Worm (Caenorhabditis elegans) whole organism, midembryonic: ENCODE measurements around the gene Y46G5A.22.
A peak's percentile ranks its signal among the peaks of the same experiment; 100 is the strongest.

Source experiments
- T22C8.4 ChIP-seq: fragments of 200-800 bp; sonication (Bioruptor generic); IDR thresholded peaks from 2 replicates; pipeline ENCODE4 v1.3.6; 2022; ENCODE audit warnings: missing genetic modification characterization, missing compliant biosample characterization
- cog-1 ChIP-seq: sonication (generic microtip); optimal IDR thresholded peaks from 2 replicates; lab custom pipeline; 2016; ENCODE audit warnings: missing genetic modification characterization, missing compliant biosample characterization
- flt-1 ChIP-seq: fragments of 200-800 bp; sonication (Bioruptor generic); IDR thresholded peaks from 2 replicates; pipeline ENCODE4 v1.3.6; 2022; ENCODE audit warnings: missing genetic modification characterization, missing compliant biosample characterization
- klf-2 ChIP-seq: fragments of 200-800 bp; sonication (Bioruptor generic); conservative IDR thresholded peaks from 2 replicates; pipeline ENCODE4 v1.3.6; 2022; ENCODE audit warnings: missing genetic modification reagents, missing genetic modification characterization, missing compliant biosample characterization
- med-1 ChIP-seq: sonication (generic microtip); optimal IDR thresholded peaks from 2 replicates; lab custom pipeline; 2017; ENCODE audit warnings: missing genetic modification characterization, mild to moderate bottlenecking, missing compliant biosample characterization, antibody characterized with exemption, missing genetic modification reagents; ENCODE audit not compliant: insufficient read depth
- ref-1 ChIP-seq: fragments of 200-800 bp; sonication (Bioruptor generic); conservative IDR thresholded peaks from 2 replicates; pipeline ENCODE4 v1.3.6; 2022; ENCODE audit warnings: missing genetic modification reagents, missing genetic modification characterization, missing compliant biosample characterization
- tab-1 ChIP-seq: fragments of 200-800 bp; sonication (Bioruptor generic); IDR thresholded peaks from 2 replicates; pipeline ENCODE4 v1.3.6; 2022; ENCODE audit warnings: missing genetic modification characterization, missing compliant biosample characterization
- ztf-23 ChIP-seq: fragments of 200-800 bp; sonication (Bioruptor generic); IDR thresholded peaks from 2 replicates; pipeline ENCODE4 v1.3.6; 2022; ENCODE audit warnings: missing genetic modification reagents, missing genetic modification characterization, missing compliant biosample characterization
- ztf-29 ChIP-seq: fragments of 200-800 bp; sonication (Bioruptor generic); IDR thresholded peaks from 2 replicates; pipeline ENCODE4 v1.3.6; 2022; ENCODE audit warnings: missing genetic modification reagents, missing genetic modification characterization, missing compliant biosample characterization

The Y46G5A.22 gene

ce11 chrII:12805765-12806384 lies 12.5 kb downstream of the Y46G5A.22 start:
- no peak for TF ChIP-seq cog-1 (tag; lab: Kevin White, UChicago)
- TF ChIP-seq ztf-29 (GFP tag; lab: Robert Waterston, UW), result no peak
- TF ChIP-seq klf-2 (GFP tag; lab: Robert Waterston, UW), result no peak
- no peak for TF ChIP-seq flt-1
- TF ChIP-seq ref-1 (GFP tag; lab: Robert Waterston, UW), result no peak
- TF ChIP-seq ztf-23 (GFP tag; lab: Robert Waterston, UW), result no peak
- TF ChIP-seq med-1 (GFP tag; lab: Kevin White, UChicago), result no peak
- no peak for TF ChIP-seq T22C8.4 (GFP tag; lab: Robert Waterston, UW)
- TF ChIP-seq tab-1 (GFP tag; lab: Robert Waterston, UW), result no peak

ce11 chrII:12805161-12805560 lies 13.2 kb downstream of the Y46G5A.22 start, which contains the start of the genes Y46G5A.18 and Y46G5A.47:
Gene Y46G5A.18, minus strand, starts transcription at chrII:12805261.
Gene Y46G5A.47, minus strand, starts transcription at chrII:12805306.
- TF ChIP-seq ztf-23 (GFP tag; lab: Robert Waterston, UW) (no peak), T22C8.4 (GFP tag; lab: Robert Waterston, UW) (peak; percentile 47; the same call in 1 of the 2 replicates)

- TF ChIP-seq cog-1 (tag; lab: Kevin White, UChicago) (no peak), med-1 (GFP tag; lab: Kevin White, UChicago) (no peak), klf-2 (GFP tag; lab: Robert Waterston, UW) (no peak), ref-1 (GFP tag; lab: Robert Waterston, UW) (no peak)
Measured at ce11 chrII:12799927-12800522, 18.4 kb downstream of the Y46G5A.22 start.

ce11 chrII:12799364-12799763 lies 19.0 kb downstream of the Y46G5A.22 start:
- TF ChIP-seq T22C8.4 (GFP tag; lab: Robert Waterston, UW) (no peak), flt-1 (peak; percentile 25; the same call in 1 of the 2 replicates), ztf-23 (GFP tag; lab: Robert Waterston, UW) (0 out of 2 replicates have a peak, but pooled peaks have one; percentile 8), med-1 (GFP tag; lab: Kevin White, UChicago) (no peak), ztf-29 (GFP tag; lab: Robert Waterston, UW) (no peak), ref-1 (GFP tag; lab: Robert Waterston, UW) (no peak)

ce11 chrII:12798814-12799213 lies 19.6 kb downstream of the Y46G5A.22 start:
- TF ChIP-seq ref-1 (GFP tag; lab: Robert Waterston, UW) (no peak), T22C8.4 (GFP tag; lab: Robert Waterston, UW) (no peak), cog-1 (tag; lab: Kevin White, UChicago) (peak; percentile 54), tab-1 (GFP tag; lab: Robert Waterston, UW) (no peak), klf-2 (GFP tag; lab: Robert Waterston, UW) (no peak), med-1 (GFP tag; lab: Kevin White, UChicago) (no peak), ztf-29 (GFP tag; lab: Robert Waterston, UW) (no peak), flt-1 (peak; percentile 64), ztf-23 (GFP tag; lab: Robert Waterston, UW) (no peak)

ce11 chrII:12797211-12797794 lies 21.1 kb downstream of the Y46G5A.22 start:
- no peak for TF ChIP-seq flt-1
- no peak for TF ChIP-seq med-1 (GFP tag; lab: Kevin White, UChicago)
- TF ChIP-seq ref-1 (GFP tag; lab: Robert Waterston, UW), result no peak
- no peak for TF ChIP-seq tab-1 (GFP tag; lab: Robert Waterston, UW)
- TF ChIP-seq ztf-23 (GFP tag; lab: Robert Waterston, UW), result no peak
- no peak for TF ChIP-seq ztf-29 (GFP tag; lab: Robert Waterston, UW)
- no peak for TF ChIP-seq cog-1 (tag; lab: Kevin White, UChicago)
- no peak for TF ChIP-seq klf-2 (GFP tag; lab: Robert Waterston, UW)
- no peak for TF ChIP-seq T22C8.4 (GFP tag; lab: Robert Waterston, UW)

- TF ChIP-seq flt-1, result no peak
- no peak for TF ChIP-seq med-1 (GFP tag; lab: Kevin White, UChicago)
- TF ChIP-seq ztf-23 (GFP tag; lab: Robert Waterston, UW), result no peak
- no peak for TF ChIP-seq klf-2 (GFP tag; lab: Robert Waterston, UW)
- no peak for TF ChIP-seq T22C8.4 (GFP tag; lab: Robert Waterston, UW)
- no peak for TF ChIP-seq ref-1 (GFP tag; lab: Robert Waterston, UW)
- TF ChIP-seq cog-1 (tag; lab: Kevin White, UChicago), result no peak
Measured at ce11 chrII:12796040-12796502, 22.3 kb downstream of the Y46G5A.22 start, which contains the start of gene cpt-1. Gene cpt-1, minus strand, starts transcription at chrII:12796452.

- TF ChIP-seq cog-1 (tag; lab: Kevin White, UChicago) (no peak), ztf-23 (GFP tag; lab: Robert Waterston, UW) (no peak)
Measured at ce11 chrII:12795188-12795587, 23.2 kb downstream of the Y46G5A.22 start.

ce11 chrII:12790392-12790791 lies 28.0 kb downstream of the Y46G5A.22 start:
- TF ChIP-seq T22C8.4 (GFP tag; lab: Robert Waterston, UW) (0 out of 2 replicates have a peak, but pooled peaks have one; percentile 12), ztf-29 (GFP tag; lab: Robert Waterston, UW) (no peak), cog-1 (tag; lab: Kevin White, UChicago) (no peak), ztf-23 (GFP tag; lab: Robert Waterston, UW) (no peak)
